Fruit fly (Drosophila melanogaster): Measurements from ENCODE around the gene LManI.

Gene LManI

DNA sequence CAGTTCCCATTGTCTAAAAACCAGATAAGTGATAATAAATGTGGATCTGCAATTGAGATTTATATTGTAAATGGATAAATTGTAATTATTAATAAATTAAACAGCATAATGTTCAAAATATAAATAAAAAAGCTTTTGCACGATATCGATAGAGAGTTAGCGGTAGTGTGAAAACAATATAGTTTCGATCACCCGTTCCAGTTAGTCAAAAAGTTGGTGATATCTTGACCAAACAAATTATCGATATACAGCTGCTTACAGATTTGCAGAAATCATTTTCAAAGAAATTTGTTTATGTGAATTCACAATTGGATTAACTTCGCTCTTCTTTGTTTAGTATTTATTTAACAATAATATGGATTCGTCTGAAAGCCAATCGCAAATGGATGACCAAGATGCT is 17.9 kb downstream of the LManI start, which contains the start of gene Nse4 (continued):
- TF ChIP-seq CG6272 (GFP tag; IDR thresholded peaks at IDR 0.05) (no peak), Hey (tag; optimal IDR thresholded peaks at IDR 0.05) (no peak), Mrtf (GFP tag; IDR thresholded peaks at IDR 0.05) (no peak), unc-4 (GFP tag; IDR thresholded peaks at IDR 0.05; ENCODE audit: partially characterized antibody) (peak; percentile 74), sug (tag; optimal IDR thresholded peaks at IDR 0.05) (peak; percentile 2), Sin3A (optimal IDR thresholded peaks at IDR 0.05) (no peak), yki (optimal IDR thresholded peaks at IDR 0.05) (no peak), CG3163 (GFP tag; optimal IDR thresholded peaks at IDR 0.05) (no peak), tio (GFP tag; optimal IDR thresholded peaks at IDR 0.05) (no peak), stwl (tag; optimal IDR thresholded peaks at IDR 0.05) (peak; percentile 79), ac (GFP tag; optimal IDR thresholded peaks at IDR 0.05) (no peak), CG12744 (GFP tag; optimal IDR thresholded peaks at IDR 0.05) (no peak), tin (GFP tag; optimal IDR thresholded peaks at IDR 0.05) (no peak), Abd-B (GFP tag; optimal IDR thresholded peaks at IDR 0.05) (no peak), gt (GFP tag; IDR thresholded peaks at IDR 0.05) (no peak), Atf-2 (GFP tag; optimal IDR thresholded peaks at IDR 0.05) (no peak), Hand (GFP tag; optimal IDR thresholded peaks at IDR 0.05) (no peak), CG11456 (GFP tag; IDR thresholded peaks at IDR 0.05) (no peak), seq (GFP tag; IDR thresholded peaks at IDR 0.05) (no peak), sima (GFP tag; optimal IDR thresholded peaks at IDR 0.05) (no peak), CG11504 (tag; optimal IDR thresholded peaks at IDR 0.05) (no peak), Sox100B (GFP tag; optimal IDR thresholded peaks at IDR 0.05) (no peak), HLH3B (GFP tag; IDR thresholded peaks at IDR 0.05) (no peak), trh (GFP tag; optimal IDR thresholded peaks at IDR 0.05) (no peak), wor (GFP tag; IDR thresholded peaks at IDR 0.05) (no peak), CG4820 (GFP tag; optimal IDR thresholded peaks at IDR 0.05) (no peak), chn (GFP tag; optimal IDR thresholded peaks at IDR 0.05) (no peak), Kr (GFP tag; optimal IDR thresholded peaks at IDR 0.05) (no peak), Rx (GFP tag; IDR thresholded peaks at IDR 0.05) (no peak), CG5180 (GFP tag; optimal IDR thresholded peaks at IDR 0.05) (no peak), sob (GFP tag; IDR thresholded peaks at IDR 0.05) (no peak), CG6813 (GFP tag; optimal IDR thresholded peaks at IDR 0.05) (no peak), CG12391 (tag; optimal IDR thresholded peaks at IDR 0.05) (peak; percentile 2), Hr51 (GFP tag; optimal IDR thresholded peaks at IDR 0.05) (no peak), dpn (GFP tag; optimal IDR thresholded peaks at IDR 0.05) (no peak), hkb (optimal IDR thresholded peaks at IDR 0.05) (no peak), hkb (GFP tag; IDR thresholded peaks at IDR 0.05) (no peak), caup (GFP tag; optimal IDR thresholded peaks at IDR 0.05; ENCODE audit: severe bottlenecking) (no peak), CG5245 (GFP tag; optimal IDR thresholded peaks at IDR 0.05) (no peak), da (GFP tag; optimal IDR thresholded peaks at IDR 0.05) (no peak), mld (GFP tag; IDR thresholded peaks at IDR 0.05; ENCODE audit: partially characterized antibody) (peak; percentile 80; the same call in 2 of the 3 replicates), CG1647 (GFP tag; optimal IDR thresholded peaks at IDR 0.05) (no peak), CG4617 (GFP tag; optimal IDR thresholded peaks at IDR 0.05; ENCODE audit: borderline replicate concordance) (peak; percentile 41), CG2116 (GFP tag; optimal IDR thresholded peaks at IDR 0.05) (peak; percentile 69), CG31365 (tag; optimal IDR thresholded peaks at IDR 0.05) (no peak), CG4404 (GFP tag; IDR thresholded peaks at IDR 0.05) (no peak), vnd (GFP tag; IDR thresholded peaks at IDR 0.05; ENCODE audit: partially characterized antibody) (peak; percentile 88), CG34422 (GFP tag; IDR thresholded peaks at IDR 0.05) (no peak), CG18011 (GFP tag; optimal IDR thresholded peaks at IDR 0.05) (no peak), BtbVII (GFP tag; optimal IDR thresholded peaks at IDR 0.05) (no peak), ranshi (GFP tag; IDR thresholded peaks at IDR 0.05) (no peak), twi (tag; optimal IDR thresholded peaks at IDR 0.05) (no peak), CG17359 (tag; optimal IDR thresholded peaks at IDR 0.05) (no peak)

Measured in whole organism, embryonic.